Worm (Caenorhabditis elegans) whole organism, young adult: ENCODE results near the gene moc-5.

ENCODE experiments used
- F10E7.11 ChIP-seq: sonication (generic microtip); optimal IDR thresholded peaks from 2 replicates; lab custom pipeline; 2017; ENCODE audit warnings: mild to moderate bottlenecking, missing genetic modification characterization, moderate library complexity, missing compliant biosample characterization
- F49E8.2 ChIP-seq: sonication (generic microtip); optimal IDR thresholded peaks from 3 replicates; lab custom pipeline; 2017; ENCODE audit warnings: missing genetic modification characterization, mild to moderate bottlenecking, missing compliant biosample characterization, antibody characterized with exemption, moderate library complexity; ENCODE audit not compliant: insufficient read depth
- F57A8.1 ChIP-seq: fragments of 200-800 bp; sonication (Bioruptor generic); optimal IDR thresholded peaks from 2 replicates; lab custom pipeline; 2018; ENCODE audit warnings: mild to moderate bottlenecking, missing genetic modification characterization, moderate library complexity, missing compliant biosample characterization
- ama-1 ChIP-seq, 3 experiments: fragments of 150-350 bp in 1 of 3; sonication (generic microtip) in 2 of 3; optimal IDR thresholded peaks; 2 replicates each; lab custom pipeline; 2014 to 2018; ENCODE audit warnings: missing biosample characterization in 2 of 3, missing genetic modification characterization in 2 of 3, missing genetic modification reagents in 2 of 3
- lag-1 ChIP-seq: fragments of 200-800 bp; sonication (Bioruptor generic); IDR thresholded peaks from 2 replicates; pipeline ENCODE4 v1.3.6; 2022; ENCODE audit warnings: missing genetic modification reagents, missing genetic modification characterization, missing compliant biosample characterization
- lir-1 ChIP-seq: fragments of 200-800 bp; sonication (Bioruptor generic); conservative IDR thresholded peaks from 2 replicates; pipeline ENCODE4 v1.3.6; 2022; ENCODE audit warnings: missing genetic modification reagents, missing genetic modification characterization, missing compliant biosample characterization
- mes-4 ChIP-seq: sonication (generic microtip); optimal IDR thresholded peaks from 2 replicates; lab custom pipeline; 2016; ENCODE audit warnings: missing genotype, missing genetic modification characterization, missing compliant biosample characterization
- nfya-2 ChIP-seq: fragments of 200-800 bp; sonication (Bioruptor generic); IDR thresholded peaks from 2 replicates; pipeline ENCODE4 v1.3.6; 2022; ENCODE audit warnings: missing genetic modification reagents, missing genetic modification characterization, missing compliant biosample characterization
- snpc-3.4 ChIP-seq: sonication (generic microtip); optimal IDR thresholded peaks from 2 replicates; lab custom pipeline; 2017; ENCODE audit warnings: missing genetic modification characterization, mild to moderate bottlenecking, missing compliant biosample characterization, antibody characterized with exemption, moderate library complexity, missing genotype, missing genetic modification reagents
- unc-130 ChIP-seq: sonication (generic microtip); optimal IDR thresholded peaks from 2 replicates; lab custom pipeline; 2016; ENCODE audit warnings: missing genetic modification reagents, missing genetic modification characterization, missing compliant biosample characterization

- no peak for TF ChIP-seq mes-4 (tag; lab: Kevin White, UChicago)
- TF ChIP-seq F49E8.2 (tag; lab: Kevin White, UChicago) = no peak
- TF ChIP-seq lag-1 (GFP tag; lab: Robert Waterston, UW) = no peak
- no peak for TF ChIP-seq F57A8.1
- TF ChIP-seq ama-1 (optimal IDR thresholded peaks at IDR 0.05; lab: Kevin White, UChicago) = no peak
- TF ChIP-seq ama-1 (GFP tag; optimal IDR thresholded peaks at IDR 0.05; lab: Kevin White, UChicago) = no peak
- TF ChIP-seq F10E7.11 (tag; lab: Kevin White, UChicago) = no peak
- TF ChIP-seq snpc-3.4 (tag; lab: Kevin White, UChicago) = no peak
- no peak for TF ChIP-seq lir-1
- no peak for TF ChIP-seq unc-130 (GFP tag; lab: Kevin White, UChicago)
- TF ChIP-seq nfya-2 (GFP tag; lab: Robert Waterston, UW) = no peak
Measured at ce11 chrX:9517106-9517505, 48.7 kb downstream of the moc-5 start, which contains the start of gene C07B5.2.
